Fruit fly (Drosophila melanogaster): ENCODE measurements around the gene IFT46.

The IFT46 gene

DNA sequence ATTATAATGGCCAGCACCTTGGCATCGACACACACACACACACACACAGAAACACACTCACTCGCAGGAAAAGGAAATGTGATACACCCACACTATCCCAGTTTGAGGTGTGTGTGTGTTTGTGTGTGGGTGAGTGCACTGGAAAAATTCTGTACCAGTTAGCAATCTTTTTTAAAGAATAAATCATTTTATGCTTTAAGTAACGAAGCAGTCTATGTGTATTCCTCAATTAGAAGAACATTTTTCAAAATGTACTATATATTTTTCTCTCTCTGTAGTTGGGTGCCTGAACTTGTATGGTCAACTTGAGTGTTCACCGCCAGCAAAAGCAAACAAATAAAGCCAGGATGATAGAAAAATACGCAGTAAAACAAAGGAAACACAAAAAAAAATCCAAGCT lies 31.3 kb downstream of the IFT46 start (continued):
- peak; percentile 37; the same call in 1 of the 2 replicates for TF ChIP-seq ranshi (GFP tag; IDR thresholded peaks at IDR 0.05)
- TF ChIP-seq dpn (GFP tag; optimal IDR thresholded peaks at IDR 0.05) = peak in 1 of 2 experiments; percentile 10
- TF ChIP-seq ind (GFP tag; optimal IDR thresholded peaks at IDR 0.05) = peak; percentile 39
- no peak for TF ChIP-seq CG17829 (tag; optimal IDR thresholded peaks at IDR 0.05)
- TF ChIP-seq CG16813 (GFP tag; IDR thresholded peaks at IDR 0.05; ENCODE audit: partially characterized antibody) = no peak
- TF ChIP-seq CG13894 (tag; optimal IDR thresholded peaks at IDR 0.05) = peak; percentile 21
- peak; percentile 15; the same call in 1 of the 2 replicates for TF ChIP-seq sob (GFP tag; IDR thresholded peaks at IDR 0.05)
- TF ChIP-seq Hsf (GFP tag; optimal IDR thresholded peaks at IDR 0.05) = peak; percentile 4
- TF ChIP-seq slbo (GFP tag; IDR thresholded peaks at IDR 0.05) = peak; percentile 52
- TF ChIP-seq Gug (GFP tag; IDR thresholded peaks at IDR 0.05) = peak; percentile 20; the same call in 1 of the 4 replicates
- no peak for TF ChIP-seq pan (optimal IDR thresholded peaks at IDR 0.05)
- peak in 1 of 2 experiments; percentile 55 for TF ChIP-seq pan (GFP tag; optimal IDR thresholded peaks at IDR 0.05 in 1 of 2, IDR thresholded peaks at IDR 0.05 in 1 of 2)
- TF ChIP-seq lilli (GFP tag; optimal IDR thresholded peaks at IDR 0.05) = no peak
- no peak for TF ChIP-seq zen2 (GFP tag; IDR thresholded peaks at IDR 0.05; ENCODE audit: partially characterized antibody)

DNA sequence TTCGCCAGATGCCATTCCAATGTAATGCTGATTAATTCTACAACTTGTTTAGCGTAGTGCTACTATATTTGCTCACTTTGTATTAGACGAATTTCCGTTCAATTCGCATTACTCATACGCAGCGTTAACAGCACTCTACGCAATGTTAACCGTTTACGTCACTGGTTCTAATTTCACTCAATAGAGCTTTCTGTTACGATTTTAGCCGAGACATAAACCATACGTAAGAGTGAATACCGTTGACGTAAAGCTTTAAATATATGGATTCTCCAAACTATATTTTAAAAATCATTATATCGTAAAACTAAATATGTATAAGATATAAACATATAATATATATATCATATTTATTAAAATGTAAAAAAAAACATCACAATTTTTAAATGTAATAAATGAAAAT lies 39.7 kb downstream of the IFT46 start:
- TF ChIP-seq stwl (tag; optimal IDR thresholded peaks at IDR 0.05) (peak; percentile 10), CG9437 (GFP tag; optimal IDR thresholded peaks at IDR 0.05) (peak; percentile 99), otp (GFP tag; IDR thresholded peaks at IDR 0.05) (no peak), CG13287 (GFP tag; IDR thresholded peaks at IDR 0.05; ENCODE audit: partially characterized antibody) (peak; percentile 18; the same call in 1 of the 2 replicates), z (GFP tag; IDR thresholded peaks at IDR 0.05) (peak; percentile 94)

DNA sequence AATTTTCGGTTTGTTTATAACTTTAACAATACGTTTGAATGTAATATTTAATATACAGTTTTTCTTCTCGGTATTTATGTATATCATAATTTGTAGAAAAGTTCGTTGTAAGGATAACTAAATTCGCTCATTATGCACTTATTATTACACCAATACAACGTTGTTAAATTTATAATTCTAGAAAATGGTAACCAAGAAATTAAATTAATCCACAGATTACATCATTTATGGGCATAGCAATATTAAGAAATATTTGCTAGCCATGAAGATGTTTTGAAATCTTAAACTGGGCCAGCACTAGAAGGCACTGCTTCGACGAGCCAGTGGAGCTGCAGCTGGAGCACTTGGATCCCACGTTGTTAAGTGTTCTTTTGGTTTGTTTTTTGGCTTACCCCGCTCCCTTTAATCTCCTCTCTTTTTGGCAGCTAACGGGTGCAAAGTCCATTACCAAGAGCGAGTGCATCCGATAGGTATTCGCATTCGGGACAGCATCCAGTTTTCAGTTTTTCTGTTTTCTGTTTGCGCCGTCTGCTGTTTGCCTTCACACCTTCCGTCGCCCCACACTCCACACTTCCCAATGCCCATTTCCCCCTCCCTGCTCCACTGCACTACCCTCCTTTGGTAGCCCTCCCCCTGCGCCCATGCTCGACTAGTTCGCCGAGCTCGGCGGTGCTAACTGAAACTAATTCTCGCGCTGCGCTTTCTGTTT lies 43.3 kb downstream of the IFT46 start:
- TF ChIP-seq chn (GFP tag; optimal IDR thresholded peaks at IDR 0.05) (no peak), CG1832 (GFP tag; optimal IDR thresholded peaks at IDR 0.05) (no peak), run (tag; optimal IDR thresholded peaks at IDR 0.05) (no peak), CG15073 (GFP tag; optimal IDR thresholded peaks at IDR 0.05) (no peak), gfzf (GFP tag; optimal IDR thresholded peaks at IDR 0.05) (no peak), Med (GFP tag) (peak; percentile 10), CG17568 (GFP tag; optimal IDR thresholded peaks at IDR 0.05) (no peak), CG34376 (GFP tag; optimal IDR thresholded peaks at IDR 0.05) (no peak), CG4404 (GFP tag; IDR thresholded peaks at IDR 0.05) (no peak), trem (tag; optimal IDR thresholded peaks at IDR 0.05) (no peak), rib (GFP tag; IDR thresholded peaks at IDR 0.05) (0 out of 2 replicates have a peak, but pooled peaks have one; percentile 18), otp (GFP tag; IDR thresholded peaks at IDR 0.05) (peak; percentile 47; the same call in 1 of the 3 replicates), Atf-2 (GFP tag; optimal IDR thresholded peaks at IDR 0.05) (no peak), Spps (tag; optimal IDR thresholded peaks at IDR 0.05) (no peak), exex (tag; optimal IDR thresholded peaks at IDR 0.05) (no peak), CG42726 (GFP tag; IDR thresholded peaks at IDR 0.05; ENCODE audit: partially characterized antibody) (no peak), Camta (GFP tag; optimal IDR thresholded peaks at IDR 0.05) (no peak), nom (GFP tag; optimal IDR thresholded peaks at IDR 0.05) (peak; percentile 95), CG11398 (GFP tag; optimal IDR thresholded peaks at IDR 0.05) (no peak), prd (optimal IDR thresholded peaks at IDR 0.05) (peak in 1 of 2 experiments; percentile 33), prd (GFP tag; IDR thresholded peaks at IDR 0.05) (no peak), crol (GFP tag; IDR thresholded peaks at IDR 0.05) (peak; percentile 93), zfh1 (GFP tag; IDR thresholded peaks at IDR 0.05) (0 out of 3 replicates have a peak, but pooled peaks have one; percentile 21), fd3F (GFP tag; optimal IDR thresholded peaks at IDR 0.05) (no peak), Trl (optimal IDR thresholded peaks at IDR 0.05) (no peak), Trl (GFP tag; optimal IDR thresholded peaks at IDR 0.05) (no peak), CG15269 (tag; optimal IDR thresholded peaks at IDR 0.05) (no peak), scrt (GFP tag; optimal IDR thresholded peaks at IDR 0.05) (no peak), Sry-β (GFP tag; optimal IDR thresholded peaks at IDR 0.05) (peak; percentile 85), ro (GFP tag; IDR thresholded peaks at IDR 0.05) (0 out of 2 replicates have a peak, but pooled peaks have one; percentile 28)
